Fruit fly (Drosophila melanogaster): Measurements from ENCODE around the gene CG6683.

The CG6683 gene

dm6 chr3L:8514768-8515167 lies at the start of gene CG6683:
Gene CG6683, minus strand, starts transcription at chr3L:8514921.
- TF ChIP-seq CG6276 (GFP tag; optimal IDR thresholded peaks at IDR 0.05) (no peak), Smox (GFP tag; optimal IDR thresholded peaks at IDR 0.05) (no peak), fkh (GFP tag; optimal IDR thresholded peaks at IDR 0.05) (peak; percentile 90)

dm6 chr3L:8560637-8561036 lies 45.9 kb upstream of the CG6683 start:
- no peak for TF ChIP-seq Eip93F (GFP tag; optimal IDR thresholded peaks at IDR 0.05)
- TF ChIP-seq pdm3 (GFP tag; optimal IDR thresholded peaks at IDR 0.05) = no peak
- TF ChIP-seq Gug (GFP tag; IDR thresholded peaks at IDR 0.05) = no peak
- TF ChIP-seq cyc (GFP tag; optimal IDR thresholded peaks at IDR 0.05) = no peak
- no peak for TF ChIP-seq Met (GFP tag; optimal IDR thresholded peaks at IDR 0.05)
- no peak for TF ChIP-seq CG4318 (GFP tag; optimal IDR thresholded peaks at IDR 0.05)
- TF ChIP-seq CG6163 (GFP tag; IDR thresholded peaks at IDR 0.05) = no peak
- no peak for TF ChIP-seq CG31627 (GFP tag; optimal IDR thresholded peaks at IDR 0.05)
- no peak for TF ChIP-seq CG8119 (GFP tag; IDR thresholded peaks at IDR 0.05)
- no peak for TF ChIP-seq vri (GFP tag; optimal IDR thresholded peaks at IDR 0.05)
- TF ChIP-seq CG32006 (GFP tag; optimal IDR thresholded peaks at IDR 0.05) = no peak
- no peak for TF ChIP-seq fd59A (GFP tag; optimal IDR thresholded peaks at IDR 0.05)
- TF ChIP-seq dsx (GFP tag; optimal IDR thresholded peaks at IDR 0.05; ENCODE audit: poor library complexity, severe bottlenecking) = no peak
- no peak for TF ChIP-seq CG6792 (GFP tag; optimal IDR thresholded peaks at IDR 0.05)
- TF ChIP-seq Hr39 (GFP tag; optimal IDR thresholded peaks at IDR 0.05) = no peak
- no peak for TF ChIP-seq topi (GFP tag; optimal IDR thresholded peaks at IDR 0.05)
- TF ChIP-seq Hr38 (GFP tag; optimal IDR thresholded peaks at IDR 0.05) = no peak
- TF ChIP-seq achi (GFP tag; optimal IDR thresholded peaks at IDR 0.05) = no peak
- no peak for TF ChIP-seq CG3032 (tag; optimal IDR thresholded peaks at IDR 0.05)

- TF ChIP-seq Ets21C (GFP tag; optimal IDR thresholded peaks at IDR 0.05) = no peak
- no peak for TF ChIP-seq CG4318 (GFP tag; optimal IDR thresholded peaks at IDR 0.05)
Observed at dm6 chr3L:8559754-8560328, 45.1 kb upstream of the CG6683 start.

- no peak for TF ChIP-seq svp (GFP tag)
- TF ChIP-seq CG4318 (GFP tag; optimal IDR thresholded peaks at IDR 0.05) = no peak
- TF ChIP-seq vri (GFP tag; optimal IDR thresholded peaks at IDR 0.05) = no peak
- no peak for TF ChIP-seq fkh (GFP tag; optimal IDR thresholded peaks at IDR 0.05)
- no peak for TF ChIP-seq Eip75B (GFP tag; optimal IDR thresholded peaks at IDR 0.05)
- TF ChIP-seq Sox102F (GFP tag; optimal IDR thresholded peaks at IDR 0.05) = no peak
- no peak for TF ChIP-seq dsx (GFP tag; optimal IDR thresholded peaks at IDR 0.05; ENCODE audit: poor library complexity, severe bottlenecking)
- TF ChIP-seq acj6 (GFP tag; optimal IDR thresholded peaks at IDR 0.05) = no peak
- TF ChIP-seq Lpt (GFP tag; optimal IDR thresholded peaks at IDR 0.05) = no peak
- no peak for TF ChIP-seq CG3032 (tag; optimal IDR thresholded peaks at IDR 0.05)
- no peak for TF ChIP-seq Hr39 (GFP tag; optimal IDR thresholded peaks at IDR 0.05)
- no peak for TF ChIP-seq salr (GFP tag; optimal IDR thresholded peaks at IDR 0.05)
- TF ChIP-seq CG32006 (GFP tag; optimal IDR thresholded peaks at IDR 0.05) = no peak
- no peak for TF ChIP-seq CG16779 (tag; optimal IDR thresholded peaks at IDR 0.05)
Observed at dm6 chr3L:8557018-8557417, 42.3 kb upstream of the CG6683 start.

dm6 chr3L:8554024-8554642 lies 39.4 kb upstream of the CG6683 start:
- no peak for TF ChIP-seq Hr38 (GFP tag; optimal IDR thresholded peaks at IDR 0.05)
- TF ChIP-seq fkh (GFP tag; optimal IDR thresholded peaks at IDR 0.05) = no peak
- no peak for TF ChIP-seq CG34406 (GFP tag; optimal IDR thresholded peaks at IDR 0.05)
- TF ChIP-seq Eip78C (GFP tag) = no peak
- TF ChIP-seq CG11762 (GFP tag; optimal IDR thresholded peaks at IDR 0.05; ENCODE audit: insufficient read depth) = no peak
- TF ChIP-seq topi (GFP tag; optimal IDR thresholded peaks at IDR 0.05) = no peak
- TF ChIP-seq spab (GFP tag; optimal IDR thresholded peaks at IDR 0.05) = no peak
- TF ChIP-seq CG31627 (GFP tag; optimal IDR thresholded peaks at IDR 0.05) = no peak
- TF ChIP-seq CG11902 (GFP tag; optimal IDR thresholded peaks at IDR 0.05) = no peak
- no peak for TF ChIP-seq CG8119 (GFP tag; IDR thresholded peaks at IDR 0.05)
- no peak for TF ChIP-seq CG10631 (GFP tag; optimal IDR thresholded peaks at IDR 0.05)

Measured in whole organism, prepupa.